Worm (Caenorhabditis elegans) whole organism, midembryonic: ENCODE data around the gene col-14.

ENCODE experiments used
- T22C8.4 ChIP-seq: fragments of 200-800 bp; sonication (Bioruptor generic); IDR thresholded peaks from 2 replicates; pipeline ENCODE4 v1.3.6; 2022; ENCODE audit warnings: missing genetic modification characterization, missing compliant biosample characterization
- cog-1 ChIP-seq: sonication (generic microtip); optimal IDR thresholded peaks from 2 replicates; lab custom pipeline; 2016; ENCODE audit warnings: missing genetic modification characterization, missing compliant biosample characterization
- flt-1 ChIP-seq: fragments of 200-800 bp; sonication (Bioruptor generic); IDR thresholded peaks from 2 replicates; pipeline ENCODE4 v1.3.6; 2022; ENCODE audit warnings: missing genetic modification characterization, missing compliant biosample characterization
- klf-2 ChIP-seq: fragments of 200-800 bp; sonication (Bioruptor generic); conservative IDR thresholded peaks from 2 replicates; pipeline ENCODE4 v1.3.6; 2022; ENCODE audit warnings: missing genetic modification reagents, missing genetic modification characterization, missing compliant biosample characterization
- med-1 ChIP-seq: sonication (generic microtip); optimal IDR thresholded peaks from 2 replicates; lab custom pipeline; 2017; ENCODE audit warnings: missing genetic modification characterization, mild to moderate bottlenecking, missing compliant biosample characterization, antibody characterized with exemption, missing genetic modification reagents; ENCODE audit not compliant: insufficient read depth
- ref-1 ChIP-seq: fragments of 200-800 bp; sonication (Bioruptor generic); conservative IDR thresholded peaks from 2 replicates; pipeline ENCODE4 v1.3.6; 2022; ENCODE audit warnings: missing genetic modification reagents, missing genetic modification characterization, missing compliant biosample characterization
- tab-1 ChIP-seq: fragments of 200-800 bp; sonication (Bioruptor generic); IDR thresholded peaks from 2 replicates; pipeline ENCODE4 v1.3.6; 2022; ENCODE audit warnings: missing genetic modification characterization, missing compliant biosample characterization
- ztf-23 ChIP-seq: fragments of 200-800 bp; sonication (Bioruptor generic); IDR thresholded peaks from 2 replicates; pipeline ENCODE4 v1.3.6; 2022; ENCODE audit warnings: missing genetic modification reagents, missing genetic modification characterization, missing compliant biosample characterization
- ztf-29 ChIP-seq: fragments of 200-800 bp; sonication (Bioruptor generic); IDR thresholded peaks from 2 replicates; pipeline ENCODE4 v1.3.6; 2022; ENCODE audit warnings: missing genetic modification reagents, missing genetic modification characterization, missing compliant biosample characterization

col-14 gene

ce11 chrIV:7796432-7797113 lies 43.4 kb downstream of the col-14 start, which contains the start of gene sgo-1:
Gene sgo-1, minus strand, starts transcription at chrIV:7796482.
- TF ChIP-seq T22C8.4 (GFP tag; lab: Robert Waterston, UW) (no peak), flt-1 (GFP tag; lab: Robert Waterston, UW) (no peak), ref-1 (GFP tag; lab: Robert Waterston, UW) (no peak), cog-1 (tag; lab: Kevin White, UChicago) (no peak), ztf-29 (no peak), klf-2 (GFP tag; lab: Robert Waterston, UW) (no peak), med-1 (GFP tag; lab: Kevin White, UChicago) (no peak), tab-1 (GFP tag; lab: Robert Waterston, UW) (no peak), ztf-23 (GFP tag; lab: Robert Waterston, UW) (no peak)

ce11 chrIV:7800338-7800737 lies 47.1 kb downstream of the col-14 start:
- TF ChIP-seq klf-2 (GFP tag; lab: Robert Waterston, UW) (no peak), ztf-29 (no peak), ref-1 (GFP tag; lab: Robert Waterston, UW) (no peak), T22C8.4 (GFP tag; lab: Robert Waterston, UW) (no peak), ztf-23 (GFP tag; lab: Robert Waterston, UW) (no peak), flt-1 (GFP tag; lab: Robert Waterston, UW) (no peak), tab-1 (GFP tag; lab: Robert Waterston, UW) (no peak)

ce11 chrIV:7803250-7803649 lies 50.0 kb downstream of the col-14 start, which contains the start of gene C33H5.16:
Gene C33H5.16, minus strand, starts transcription at chrIV:7803350.
- TF ChIP-seq flt-1 (GFP tag; lab: Robert Waterston, UW), result no peak
- no peak for TF ChIP-seq tab-1 (GFP tag; lab: Robert Waterston, UW)
- no peak for TF ChIP-seq ztf-29
